Fruit fly (Drosophila melanogaster): ENCODE measurements around the gene CG11381.

DNA sequence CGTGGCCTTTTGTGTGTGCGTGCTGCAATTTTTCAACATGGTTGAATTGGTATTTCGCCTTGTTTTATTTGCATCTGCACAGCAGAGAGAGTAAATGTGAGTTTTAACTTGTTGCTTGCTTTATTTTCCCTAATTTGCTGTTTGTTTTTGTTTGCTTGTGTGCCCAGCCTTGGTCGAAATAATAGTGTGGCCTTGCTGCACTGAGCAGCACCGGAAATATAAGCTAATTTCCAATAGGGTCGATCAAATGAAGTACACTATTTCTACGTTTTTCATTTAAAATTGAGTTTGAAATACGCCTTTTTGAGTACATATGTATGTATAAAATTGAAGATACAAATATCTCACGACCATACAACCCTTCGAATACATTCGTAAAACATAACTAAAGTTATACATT lies 13.1 kb downstream of the CG11381 start:
- no peak for TF ChIP-seq CG10431 (GFP tag; optimal IDR thresholded peaks at IDR 0.05)
- no peak for TF ChIP-seq TFAM (GFP tag; optimal IDR thresholded peaks at IDR 0.05)
- TF ChIP-seq jing (GFP tag; optimal IDR thresholded peaks at IDR 0.05) = no peak
- no peak for TF ChIP-seq sima (GFP tag; optimal IDR thresholded peaks at IDR 0.05)
- TF ChIP-seq CG4360 (GFP tag; IDR thresholded peaks at IDR 0.05) = no peak
- TF ChIP-seq h (optimal IDR thresholded peaks at IDR 0.05) = no peak
- TF ChIP-seq CG6254 (GFP tag; optimal IDR thresholded peaks at IDR 0.05) = no peak
- no peak for TF ChIP-seq caup (GFP tag; optimal IDR thresholded peaks at IDR 0.05; ENCODE audit: severe bottlenecking)
- TF ChIP-seq CG8388 (GFP tag; optimal IDR thresholded peaks at IDR 0.05) = no peak
- TF ChIP-seq CG18476 (GFP tag; optimal IDR thresholded peaks at IDR 0.05) = no peak
- TF ChIP-seq bbx (GFP tag; IDR thresholded peaks at IDR 0.05; ENCODE audit: partially characterized antibody) = no peak
- no peak for TF ChIP-seq p53 (GFP tag; optimal IDR thresholded peaks at IDR 0.05)
